Fruit fly (Drosophila melanogaster) whole organism, embryonic: ENCODE results near the gene Grip75.
A peak's percentile ranks its signal among the peaks of the same experiment; 100 is the strongest.

Source experiments
- Adf1 ChIP-seq: fragments of 200-800 bp; sonication (Bioruptor generic); IDR thresholded peaks from 2 replicates; pipeline ENCODE4 v1.3.6; 2022; ENCODE audit warnings: missing biosample characterization, missing genetic modification characterization
- Awh ChIP-seq: fragments of 200-800 bp; sonication (Bioruptor generic); IDR thresholded peaks from 2 replicates; pipeline ENCODE4, ENCODE4 v1.3.6; 2022; ENCODE audit warnings: missing biosample characterization, missing genetic modification characterization
- Bdp1 ChIP-seq: fragments of 200-800 bp; sonication (Bioruptor generic); optimal IDR thresholded peaks from 3 replicates; lab custom pipeline; 2016; ENCODE audit warnings: missing biosample characterization, missing genetic modification characterization
- CG10147 ChIP-seq: fragments of 200-800 bp; sonication (Bioruptor generic); optimal IDR thresholded peaks from 2 replicates; lab custom pipeline; 2019; ENCODE audit warnings: missing biosample characterization, mild to moderate bottlenecking, missing genetic modification characterization, moderate library complexity
- CG10431 ChIP-seq: fragments of 200-800 bp; sonication (Bioruptor generic); optimal IDR thresholded peaks from 3 replicates; lab custom pipeline; 2018; ENCODE audit warnings: missing biosample characterization, mild to moderate bottlenecking, missing genetic modification characterization
- CG1233 ChIP-seq: fragments of 200-800 bp; sonication (Bioruptor generic); optimal IDR thresholded peaks from 4 replicates; lab custom pipeline; 2018; ENCODE audit warnings: missing biosample characterization, mild to moderate bottlenecking, missing genetic modification characterization
- CG14441 ChIP-seq: fragments of 200-800 bp; sonication (Bioruptor generic); IDR thresholded peaks from 2 replicates; pipeline ENCODE4 v1.3.6; 2022; ENCODE audit warnings: missing biosample characterization, missing genetic modification characterization
- CG14965 ChIP-seq: fragments of 200-800 bp; sonication (Bioruptor generic); optimal IDR thresholded peaks from 2 replicates; lab custom pipeline; 2016; ENCODE audit warnings: missing biosample characterization, missing genetic modification characterization, borderline replicate concordance
- CG15073 ChIP-seq: fragments of 200-800 bp; sonication (Bioruptor generic); optimal IDR thresholded peaks from 2 replicates; lab custom pipeline; 2016; ENCODE audit warnings: missing biosample characterization, missing genetic modification characterization
- CG1647 ChIP-seq: fragments of 200-800 bp; sonication (Bioruptor generic); optimal IDR thresholded peaks from 3 replicates; lab custom pipeline; 2016; ENCODE audit warnings: missing biosample characterization, missing genetic modification characterization
- CG17361 ChIP-seq: fragments of 200-800 bp; sonication (Bioruptor generic); IDR thresholded peaks from 3 replicates; pipeline ENCODE4 v1.3.6; 2022; ENCODE audit warnings: missing biosample characterization, missing genetic modification characterization
- CG17612 ChIP-seq: fragments of 200-800 bp; sonication (Bioruptor generic); IDR thresholded peaks from 2 replicates; pipeline ENCODE4 v1.3.6; 2022; ENCODE audit warnings: missing biosample characterization, missing genetic modification characterization
- CG30403 ChIP-seq: fragments of 200-800 bp; sonication (Bioruptor generic); optimal IDR thresholded peaks from 3 replicates; lab custom pipeline; 2016; ENCODE audit warnings: missing biosample characterization, missing genetic modification characterization
- CG3163 ChIP-seq: fragments of 200-800 bp; sonication (Bioruptor generic); optimal IDR thresholded peaks from 3 replicates; lab custom pipeline; 2016; ENCODE audit warnings: missing biosample characterization, missing genetic modification characterization
- CG34224 ChIP-seq: fragments of 200-800 bp; sonication (Bioruptor generic); IDR thresholded peaks from 3 replicates; pipeline ENCODE4 v1.3.6; 2022; ENCODE audit warnings: missing biosample characterization, missing genetic modification characterization; ENCODE audit not compliant: partially characterized antibody
- CG8290 ChIP-seq, 3 experiments: fragments of 200-800 bp; sonication (Bioruptor generic); optimal IDR thresholded peaks; 2 replicates each; lab custom pipeline; 2016 to 2019; ENCODE audit warnings: missing biosample characterization in 3 of 3, missing genetic modification characterization in 3 of 3, mild to moderate bottlenecking in 2 of 3, moderate library complexity in 1 of 3
- CG8388 ChIP-seq: fragments of 200-800 bp; sonication (Bioruptor generic); optimal IDR thresholded peaks from 2 replicates; lab custom pipeline; 2019; ENCODE audit warnings: missing biosample characterization, mild to moderate bottlenecking, missing genetic modification characterization, moderate library complexity
- Dek ChIP-seq: fragments of 200-800 bp; sonication (Bioruptor generic); optimal IDR thresholded peaks from 3 replicates; lab custom pipeline; 2019; ENCODE audit warnings: missing biosample characterization, mild to moderate bottlenecking, missing genetic modification characterization, moderate library complexity
- Dll ChIP-seq: fragments of 200-800 bp; sonication (Bioruptor generic); IDR thresholded peaks from 4 replicates; pipeline ENCODE4 v1.3.6; 2022; ENCODE audit warnings: missing biosample characterization, missing genetic modification characterization; ENCODE audit not compliant: partially characterized antibody
- Doc2 ChIP-seq: fragments of 200-800 bp; sonication (Bioruptor generic); IDR thresholded peaks from 2 replicates; pipeline ENCODE4 v1.3.6; 2022; ENCODE audit warnings: missing biosample characterization, missing genetic modification characterization
- Dp ChIP-seq: fragments of 200-800 bp; sonication (Bioruptor generic); optimal IDR thresholded peaks from 2 replicates; lab custom pipeline; 2018; ENCODE audit warnings: missing biosample characterization, mild to moderate bottlenecking, missing genetic modification characterization, moderate library complexity
- E2f1 ChIP-seq: fragments of 200-800 bp; sonication (Bioruptor generic); IDR thresholded peaks from 2 replicates; pipeline ENCODE4 v1.3.6; 2022; ENCODE audit warnings: missing biosample characterization, missing genetic modification characterization
- Ets97D ChIP-seq: fragments of 200-800 bp; sonication (Bioruptor generic); optimal IDR thresholded peaks from 3 replicates; lab custom pipeline; 2016; ENCODE audit warnings: missing biosample characterization, missing genetic modification characterization
- Gsc ChIP-seq: fragments of 200-800 bp; sonication (Bioruptor generic); IDR thresholded peaks from 2 replicates; pipeline ENCODE4 v1.3.6; 2022; ENCODE audit warnings: missing biosample characterization, missing genetic modification characterization
- Hr78 ChIP-seq, 2 experiments: fragments of 200-800 bp in 1 of 2; fragments of >200 bp in 1 of 2; sonication (Bioruptor generic) in 1 of 2; optimal IDR thresholded peaks; 2 replicates each; lab custom pipeline; 2017 to 2019; ENCODE audit warnings: missing biosample characterization in 2 of 2, missing genetic modification characterization in 2 of 2, mild to moderate bottlenecking in 1 of 2, moderate library complexity in 1 of 2
- Kr ChIP-seq: fragments of 200-800 bp; sonication (Bioruptor generic); optimal IDR thresholded peaks from 2 replicates; lab custom pipeline; 2017; ENCODE audit warnings: missing biosample characterization, mild to moderate bottlenecking, missing genetic modification characterization
- Nf-YB ChIP-seq: fragments of 200-800 bp; sonication (Bioruptor generic); optimal IDR thresholded peaks from 3 replicates; lab custom pipeline; 2019; ENCODE audit warnings: missing biosample characterization, mild to moderate bottlenecking, missing genetic modification characterization, moderate library complexity
- Ravus ChIP-seq: fragments of 200-800 bp; sonication (Bioruptor generic); IDR thresholded peaks from 2 replicates; pipeline ENCODE4 v1.3.6; 2022; ENCODE audit warnings: missing biosample characterization, missing genetic modification characterization
- Side ChIP-seq: fragments of 200-800 bp; sonication (Bioruptor generic); optimal IDR thresholded peaks from 2 replicates; lab custom pipeline; 2016; ENCODE audit warnings: missing biosample characterization, missing genetic modification characterization
- Six4 ChIP-seq: fragments of 200-800 bp; sonication (Bioruptor generic); optimal IDR thresholded peaks from 2 replicates; lab custom pipeline; 2016; ENCODE audit warnings: missing biosample characterization, missing genetic modification characterization
- Trl ChIP-seq, 3 experiments: fragments of >200 bp in 2 of 3; fragments of 200-800 bp in 1 of 3; sonication (Bioruptor generic) in 1 of 3; optimal IDR thresholded peaks; 2 replicates in 1 of 3; 3 replicates in 2 of 3; lab custom pipeline; 2016 to 2017; ENCODE audit warnings: missing biosample characterization in 1 of 3, missing genetic modification characterization in 1 of 3
- YL-1 ChIP-seq: fragments of 200-800 bp; sonication (Bioruptor generic); optimal IDR thresholded peaks from 3 replicates; lab custom pipeline; 2017; ENCODE audit warnings: missing biosample characterization, mild to moderate bottlenecking, missing genetic modification characterization
- ab ChIP-seq: fragments of 200-800 bp; sonication (Bioruptor generic); optimal IDR thresholded peaks from 2 replicates; lab custom pipeline; 2016; ENCODE audit warnings: missing biosample characterization, missing genetic modification characterization
- ato ChIP-seq: fragments of 200-800 bp; sonication (Bioruptor generic); IDR thresholded peaks from 2 replicates; pipeline ENCODE4 v1.3.6; 2022; ENCODE audit warnings: missing biosample characterization, missing genetic modification characterization; ENCODE audit not compliant: partially characterized antibody
- cg ChIP-seq: fragments of 200-800 bp; sonication (Bioruptor generic); optimal IDR thresholded peaks from 3 replicates; lab custom pipeline; 2019; ENCODE audit warnings: missing biosample characterization, mild to moderate bottlenecking, missing genetic modification characterization, moderate library complexity
- cwo ChIP-seq: fragments of 200-800 bp; sonication (Bioruptor generic); optimal IDR thresholded peaks from 3 replicates; lab custom pipeline; 2017; ENCODE audit warnings: missing biosample characterization, missing genetic modification characterization, mild to moderate bottlenecking, moderate library complexity, missing genetic modification reagents
- dati ChIP-seq: fragments of 200-800 bp; sonication (Bioruptor generic); IDR thresholded peaks from 2 replicates; pipeline ENCODE4 v1.3.6; 2022; ENCODE audit warnings: missing biosample characterization, missing genetic modification characterization
- jing ChIP-seq: fragments of 200-800 bp; sonication (Bioruptor generic); optimal IDR thresholded peaks from 2 replicates; lab custom pipeline; 2018; ENCODE audit warnings: missing biosample characterization, mild to moderate bottlenecking, missing genetic modification characterization
- kay ChIP-seq: fragments of 200-800 bp; sonication (Bioruptor generic); optimal IDR thresholded peaks from 2 replicates; lab custom pipeline; 2016; ENCODE audit warnings: missing biosample characterization, missing genetic modification characterization
- pita ChIP-seq: fragments of 200-800 bp; sonication (Bioruptor generic); optimal IDR thresholded peaks from 2 replicates; lab custom pipeline; 2017; ENCODE audit warnings: missing biosample characterization, mild to moderate bottlenecking, missing genetic modification characterization
- prd ChIP-seq, 3 experiments: fragments of >200 bp in 2 of 3; fragments of 200-800 bp in 1 of 3; sonication (Bioruptor generic) in 1 of 3; optimal IDR thresholded peaks in 2 of 3; IDR thresholded peaks in 1 of 3; 2 replicates in 2 of 3; 3 replicates in 1 of 3; pipeline versions ENCODE4 v1.3.6 to Lab custom; 2017 to 2022; ENCODE audit warnings: missing biosample characterization in 1 of 3, missing genetic modification characterization in 1 of 3
- sr ChIP-seq: fragments of 200-800 bp; sonication (Bioruptor generic); IDR thresholded peaks from 3 replicates; pipeline ENCODE4 v1.3.6; 2022; ENCODE audit warnings: missing biosample characterization, missing genetic modification characterization
- ssp ChIP-seq: fragments of 200-800 bp; sonication (Bioruptor generic); IDR thresholded peaks from 2 replicates; pipeline ENCODE4 v1.3.6; 2022; ENCODE audit warnings: missing biosample characterization, missing genetic modification characterization
- tio ChIP-seq: fragments of 200-800 bp; sonication (Bioruptor generic); optimal IDR thresholded peaks from 2 replicates; lab custom pipeline; 2017; ENCODE audit warnings: missing biosample characterization, missing genetic modification characterization, inconsistent platforms
- toy ChIP-seq: fragments of 200-800 bp; sonication (Bioruptor generic); IDR thresholded peaks from 2 replicates; pipeline ENCODE4 v1.3.6; 2022; ENCODE audit warnings: missing biosample characterization, missing genetic modification characterization
- trh ChIP-seq: fragments of 200-800 bp; sonication (Bioruptor generic); optimal IDR thresholded peaks from 2 replicates; lab custom pipeline; 2016; ENCODE audit warnings: missing biosample characterization, missing genetic modification characterization
- usp ChIP-seq: fragments of >200 bp; optimal IDR thresholded peaks from 2 replicates; lab custom pipeline; 2017; ENCODE audit warnings: missing biosample characterization, missing genetic modification characterization
- zf30C ChIP-seq: fragments of 200-800 bp; sonication (Bioruptor generic); optimal IDR thresholded peaks from 3 replicates; lab custom pipeline; 2018; ENCODE audit warnings: missing biosample characterization, mild to moderate bottlenecking, missing genetic modification characterization
- zfh2 ChIP-seq: fragments of 200-800 bp; sonication (Bioruptor generic); optimal IDR thresholded peaks from 2 replicates; lab custom pipeline; 2016; ENCODE audit warnings: missing biosample characterization, missing genetic modification characterization

Grip75 gene

dm6 chr2L:10519225-10519624 is 36.1 kb downstream of the Grip75 start (continued):
- peak; percentile 64 for TF ChIP-seq CG30403
- no peak for TF ChIP-seq kay
- TF ChIP-seq Ravus (GFP tag; lab: Robert Waterston, UW): peak; percentile 4; the same call in 1 of the 2 replicates
- no peak for TF ChIP-seq CG8290 (GFP tag; optimal IDR thresholded peaks at IDR 0.05; lab: Kevin White, UChicago)
- peak in 1 of 2 experiments; percentile 75 for TF ChIP-seq CG8290 (tag; optimal IDR thresholded peaks at IDR 0.05; lab: Kevin White, UChicago)
- TF ChIP-seq zf30C (GFP tag; lab: Kevin White, UChicago): no peak
- no peak for TF ChIP-seq YL-1
- no peak for TF ChIP-seq Dll (GFP tag; lab: Robert Waterston, UW)
- TF ChIP-seq Nf-YB (GFP tag; lab: Kevin White, UChicago): peak; percentile 18
- no peak for TF ChIP-seq CG3163 (GFP tag; lab: Kevin White, UChicago)
- TF ChIP-seq Hr78 (GFP tag; optimal IDR thresholded peaks at IDR 0.05; lab: Kevin White, UChicago): no peak
- TF ChIP-seq Six4 (GFP tag; lab: Kevin White, UChicago): no peak
- TF ChIP-seq CG1647: peak; percentile 6
- no peak for TF ChIP-seq Bdp1 (GFP tag; lab: Kevin White, UChicago)
- TF ChIP-seq zfh2: peak; percentile 20
- TF ChIP-seq CG10147 (GFP tag; lab: Kevin White, UChicago): peak; percentile 45
- TF ChIP-seq CG1233 (GFP tag; lab: Kevin White, UChicago): peak; percentile 49
- peak; percentile 22; the same call in 1 of the 2 replicates for TF ChIP-seq Awh (GFP tag; lab: Robert Waterston, UW)
- peak; percentile 64 for TF ChIP-seq cwo
- TF ChIP-seq Side (GFP tag; lab: Kevin White, UChicago): peak; percentile 19
- TF ChIP-seq Trl (optimal IDR thresholded peaks at IDR 0.05; lab: Kevin White, UChicago): no peak
- peak; percentile 54 for TF ChIP-seq Trl (GFP tag; optimal IDR thresholded peaks at IDR 0.05; lab: Kevin White, UChicago)
- TF ChIP-seq Kr (GFP tag; lab: Kevin White, UChicago): no peak
- no peak for TF ChIP-seq usp
- peak; percentile 46 for TF ChIP-seq E2f1 (GFP tag; lab: Robert Waterston, UW)
- no peak for TF ChIP-seq ato (GFP tag; lab: Robert Waterston, UW)
- TF ChIP-seq tio: peak; percentile 12
- no peak for TF ChIP-seq trh (GFP tag; lab: Kevin White, UChicago)
- no peak for TF ChIP-seq pita
- TF ChIP-seq prd (optimal IDR thresholded peaks at IDR 0.05; lab: Kevin White, UChicago): no peak
- TF ChIP-seq prd (GFP tag; IDR thresholded peaks at IDR 0.05; lab: Robert Waterston, UW): peak; percentile 64
- TF ChIP-seq dati (GFP tag; lab: Robert Waterston, UW): 0 out of 2 replicates have a peak, but pooled peaks have one; percentile 34
- TF ChIP-seq CG10431 (GFP tag; lab: Kevin White, UChicago): no peak
- TF ChIP-seq CG17612 (GFP tag; lab: Robert Waterston, UW): 0 out of 2 replicates have a peak, but pooled peaks have one; percentile 18
- TF ChIP-seq Dp (GFP tag; lab: Kevin White, UChicago): no peak
- TF ChIP-seq cg (GFP tag; lab: Kevin White, UChicago): no peak
- no peak for TF ChIP-seq sr
- no peak for TF ChIP-seq toy (GFP tag; lab: Robert Waterston, UW)
- peak; percentile 48; the same call in 1 of the 3 replicates for TF ChIP-seq CG17361 (GFP tag; lab: Robert Waterston, UW)
- TF ChIP-seq CG15073: no peak
- TF ChIP-seq Dek (tag; lab: Kevin White, UChicago): peak; percentile 61
- no peak for TF ChIP-seq Ets97D (GFP tag; lab: Kevin White, UChicago)
- peak; percentile 26; the same call in 1 of the 2 replicates for TF ChIP-seq Adf1 (GFP tag; lab: Robert Waterston, UW)
- TF ChIP-seq CG14965 (GFP tag; lab: Kevin White, UChicago): no peak
- no peak for TF ChIP-seq Doc2 (GFP tag; lab: Robert Waterston, UW)
- TF ChIP-seq Gsc: no peak
- TF ChIP-seq ssp (GFP tag; lab: Robert Waterston, UW): peak; percentile 26; the same call in 1 of the 2 replicates
- TF ChIP-seq CG14441 (GFP tag; lab: Robert Waterston, UW): peak; percentile 79
- TF ChIP-seq ab (GFP tag; lab: Kevin White, UChicago): no peak
- no peak for TF ChIP-seq CG34224
- TF ChIP-seq CG8388 (GFP tag; lab: Kevin White, UChicago): peak; percentile 46
- no peak for TF ChIP-seq jing
